Worm (Caenorhabditis elegans): Measurements from ENCODE around the gene sas-7.

DNA sequence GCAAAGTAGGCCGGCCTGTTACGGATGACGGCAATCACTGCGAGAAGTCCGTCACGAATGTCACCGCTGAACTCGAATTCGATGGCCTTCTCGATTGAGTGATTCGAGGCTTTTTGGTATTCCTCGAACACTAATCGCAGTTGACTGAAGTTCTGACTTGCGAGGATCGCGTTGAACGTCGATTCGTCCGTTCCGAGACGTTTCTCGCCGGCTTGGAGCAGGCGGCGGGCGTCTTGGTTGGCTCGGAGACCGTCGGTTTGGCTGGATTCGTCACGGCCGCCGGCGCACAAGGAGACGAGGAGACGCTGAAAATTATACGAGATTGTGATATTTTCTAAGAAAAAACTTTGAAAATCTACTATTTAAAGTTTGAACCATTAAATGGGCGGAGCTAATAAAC lies 5.5 kb downstream of the sas-7 start:
- TF ChIP-seq ceh-82 (tag; optimal IDR thresholded peaks at IDR 0.05): no peak
- TF ChIP-seq ama-1 (optimal IDR thresholded peaks at IDR 0.05): no peak
- TF ChIP-seq nhr-11 (tag; optimal IDR thresholded peaks at IDR 0.05): no peak
- no peak for TF ChIP-seq lin-14 (GFP tag; optimal IDR thresholded peaks at IDR 0.05)
- no peak for TF ChIP-seq mdl-1 (tag; optimal IDR thresholded peaks at IDR 0.05)
- TF ChIP-seq efl-3 (GFP tag; optimal IDR thresholded peaks at IDR 0.05): no peak
- no peak for TF ChIP-seq lin-15B (tag; optimal IDR thresholded peaks at IDR 0.05)
- TF ChIP-seq unc-62 (GFP tag; optimal IDR thresholded peaks at IDR 0.05): no peak
- no peak for TF ChIP-seq hlh-4 (tag; optimal IDR thresholded peaks at IDR 0.05)
- TF ChIP-seq zag-1 (tag; optimal IDR thresholded peaks at IDR 0.05): no peak
- TF ChIP-seq pax-3 (tag; optimal IDR thresholded peaks at IDR 0.05): no peak
- no peak for TF ChIP-seq mep-1 (tag; optimal IDR thresholded peaks at IDR 0.05)
